Fruit fly (Drosophila melanogaster) whole organism, embryonic: ENCODE measurements around the gene unc-4.
A peak's percentile ranks its signal among the peaks of the same experiment; 100 is the strongest.

Experiments
- B-H2 ChIP-seq: fragments of 200-800 bp; sonication (Bioruptor generic); optimal IDR thresholded peaks from 2 replicates; lab custom pipeline; 2018; ENCODE audit warnings: missing biosample characterization, mild to moderate bottlenecking, missing genetic modification characterization
- Blimp-1 ChIP-seq: fragments of 200-800 bp; sonication (Bioruptor generic); optimal IDR thresholded peaks from 3 replicates; lab custom pipeline; 2018; ENCODE audit warnings: missing biosample characterization, missing genetic modification characterization, mild to moderate bottlenecking, moderate library complexity, missing genetic modification reagents
- CG12236 ChIP-seq: fragments of 200-800 bp; sonication (Bioruptor generic); optimal IDR thresholded peaks from 2 replicates; lab custom pipeline; 2016; ENCODE audit warnings: missing biosample characterization, missing genetic modification characterization
- CG13775 ChIP-seq: fragments of 200-800 bp; sonication (Bioruptor generic); optimal IDR thresholded peaks from 3 replicates; lab custom pipeline; 2017; ENCODE audit warnings: missing biosample characterization, mild to moderate bottlenecking, missing genetic modification characterization
- CG14965 ChIP-seq: fragments of 200-800 bp; sonication (Bioruptor generic); optimal IDR thresholded peaks from 2 replicates; lab custom pipeline; 2016; ENCODE audit warnings: missing biosample characterization, missing genetic modification characterization, borderline replicate concordance
- CG1603 ChIP-seq: fragments of 200-800 bp; sonication (Bioruptor generic); optimal IDR thresholded peaks from 2 replicates; lab custom pipeline; 2019; ENCODE audit warnings: missing biosample characterization, mild to moderate bottlenecking, missing genetic modification characterization, moderate library complexity
- CG1792 ChIP-seq: fragments of 200-800 bp; sonication (Bioruptor generic); optimal IDR thresholded peaks from 2 replicates; lab custom pipeline; 2016; ENCODE audit warnings: missing biosample characterization, missing genetic modification characterization
- CG2199 ChIP-seq: fragments of 200-800 bp; sonication (Bioruptor generic); IDR thresholded peaks from 3 replicates; pipeline ENCODE4 v1.3.6; 2022; ENCODE audit warnings: missing biosample characterization, missing genetic modification characterization
- CG2712 ChIP-seq: fragments of 200-800 bp; optimal IDR thresholded peaks from 3 replicates; lab custom pipeline; 2019; ENCODE audit warnings: missing biosample characterization, mild to moderate bottlenecking, missing genetic modification characterization, moderate library complexity
- CG43689 ChIP-seq: fragments of 200-800 bp; sonication (Bioruptor generic); IDR thresholded peaks from 2 replicates; pipeline ENCODE4 v1.3.6; 2022; ENCODE audit warnings: missing biosample characterization, missing genetic modification characterization
- CG4707 ChIP-seq: fragments of 200-800 bp; sonication (Bioruptor generic); optimal IDR thresholded peaks from 2 replicates; lab custom pipeline; 2018; ENCODE audit warnings: missing biosample characterization, mild to moderate bottlenecking, missing genetic modification characterization, moderate library complexity
- CG7271 ChIP-seq: fragments of 200-800 bp; sonication (Bioruptor generic); optimal IDR thresholded peaks from 2 replicates; lab custom pipeline; 2018; ENCODE audit warnings: missing biosample characterization, mild to moderate bottlenecking, missing genetic modification characterization, moderate library complexity
- CG7357 ChIP-seq: fragments of 200-800 bp; sonication (Bioruptor generic); IDR thresholded peaks from 3 replicates; pipeline ENCODE4 v1.3.6; 2022; ENCODE audit warnings: missing biosample characterization, missing genetic modification characterization
- CG8478 ChIP-seq: fragments of >200 bp; optimal IDR thresholded peaks from 2 replicates; lab custom pipeline; 2018
- CG8765 ChIP-seq: fragments of 200-800 bp; sonication (Bioruptor generic); IDR thresholded peaks from 2 replicates; pipeline ENCODE4 v1.3.6; 2022; ENCODE audit warnings: missing biosample characterization, missing genetic modification characterization
- D19A ChIP-seq: fragments of 200-800 bp; optimal IDR thresholded peaks from 3 replicates; lab custom pipeline; 2019; ENCODE audit warnings: missing biosample characterization, mild to moderate bottlenecking, missing genetic modification characterization, moderate library complexity
- Dp ChIP-seq: fragments of 200-800 bp; sonication (Bioruptor generic); optimal IDR thresholded peaks from 2 replicates; lab custom pipeline; 2018; ENCODE audit warnings: missing biosample characterization, mild to moderate bottlenecking, missing genetic modification characterization, moderate library complexity
- Ets65A ChIP-seq: fragments of 200-800 bp; sonication (Bioruptor generic); peaks from one replicate; lab custom pipeline; 2016; ENCODE audit warnings: missing biosample characterization, missing genetic modification characterization
- Gsc ChIP-seq: fragments of 200-800 bp; sonication (Bioruptor generic); IDR thresholded peaks from 2 replicates; pipeline ENCODE4 v1.3.6; 2022; ENCODE audit warnings: missing biosample characterization, missing genetic modification characterization
- HLH3B ChIP-seq: fragments of 200-800 bp; sonication (Bioruptor generic); IDR thresholded peaks from 2 replicates; pipeline ENCODE4 v1.3.6; 2022; ENCODE audit warnings: missing biosample characterization, missing genetic modification characterization
- Med ChIP-seq: fragments of 200-800 bp; sonication (Bioruptor generic); peaks from one replicate; lab custom pipeline; 2016; ENCODE audit warnings: missing biosample characterization, missing genetic modification characterization, mild to moderate bottlenecking, inconsistent platforms, moderate library complexity
- Six4 ChIP-seq: fragments of 200-800 bp; sonication (Bioruptor generic); optimal IDR thresholded peaks from 2 replicates; lab custom pipeline; 2016; ENCODE audit warnings: missing biosample characterization, missing genetic modification characterization
- Sox102F ChIP-seq: fragments of 200-800 bp; sonication (Bioruptor generic); optimal IDR thresholded peaks from 2 replicates; lab custom pipeline; 2018; ENCODE audit warnings: missing biosample characterization, mild to moderate bottlenecking, missing genetic modification characterization, moderate library complexity
- TFAM ChIP-seq: fragments of 200-800 bp; sonication (Bioruptor generic); optimal IDR thresholded peaks from 2 replicates; lab custom pipeline; 2017; ENCODE audit warnings: missing biosample characterization, missing genetic modification characterization, inconsistent platforms
- ap ChIP-seq: fragments of 200-800 bp; sonication (Bioruptor generic); IDR thresholded peaks from 2 replicates; pipeline ENCODE4 v1.3.6; 2022; ENCODE audit warnings: missing biosample characterization, missing genetic modification characterization
- ash1 ChIP-seq: fragments of 200-800 bp; sonication (Bioruptor generic); optimal IDR thresholded peaks from 2 replicates; lab custom pipeline; 2018; ENCODE audit warnings: missing biosample characterization, mild to moderate bottlenecking, missing genetic modification characterization
- ato ChIP-seq: fragments of 200-800 bp; sonication (Bioruptor generic); IDR thresholded peaks from 2 replicates; pipeline ENCODE4 v1.3.6; 2022; ENCODE audit warnings: missing biosample characterization, missing genetic modification characterization; ENCODE audit not compliant: partially characterized antibody
- bbx ChIP-seq: fragments of 200-800 bp; sonication (Bioruptor generic); IDR thresholded peaks from 2 replicates; pipeline ENCODE4 v1.3.6; 2022; ENCODE audit warnings: missing biosample characterization, missing genetic modification characterization; ENCODE audit not compliant: partially characterized antibody
- br ChIP-seq: fragments of >200 bp; optimal IDR thresholded peaks from 2 replicates; lab custom pipeline; 2017
- cg ChIP-seq: fragments of 200-800 bp; sonication (Bioruptor generic); optimal IDR thresholded peaks from 3 replicates; lab custom pipeline; 2019; ENCODE audit warnings: missing biosample characterization, mild to moderate bottlenecking, missing genetic modification characterization, moderate library complexity
- chinmo ChIP-seq: fragments of 200-800 bp; sonication (Bioruptor generic); IDR thresholded peaks from 4 replicates; pipeline ENCODE4 v1.3.6; 2022; ENCODE audit warnings: missing biosample characterization, missing genetic modification characterization; ENCODE audit not compliant: partially characterized antibody
- chm ChIP-seq: fragments of 200-800 bp; sonication (Bioruptor generic); IDR thresholded peaks from 2 replicates; pipeline ENCODE4 v1.3.6; 2022; ENCODE audit warnings: missing biosample characterization, missing genetic modification characterization
- croc ChIP-seq: fragments of 200-800 bp; sonication (Bioruptor generic); conservative IDR thresholded peaks from 3 replicates; pipeline ENCODE4 v1.3.6; 2022; ENCODE audit warnings: missing biosample characterization, missing genetic modification characterization
- crol ChIP-seq: fragments of 200-800 bp; sonication (Bioruptor generic); IDR thresholded peaks from 2 replicates; pipeline ENCODE4 v1.3.6; 2022; ENCODE audit warnings: missing biosample characterization, missing genetic modification characterization
- crp ChIP-seq, 2 experiments: fragments of 200-800 bp; sonication (Bioruptor generic); optimal IDR thresholded peaks; 2 replicates in 1 of 2; 3 replicates in 1 of 2; lab custom pipeline; 2017; ENCODE audit warnings: missing biosample characterization in 2 of 2, missing genetic modification characterization in 2 of 2, mild to moderate bottlenecking in 1 of 2, moderate library complexity in 1 of 2
- dmrt11E ChIP-seq: fragments of 200-800 bp; sonication (Bioruptor generic); optimal IDR thresholded peaks from 3 replicates; lab custom pipeline; 2018; ENCODE audit warnings: missing biosample characterization, mild to moderate bottlenecking, missing genetic modification characterization, moderate library complexity
- exex ChIP-seq: fragments of 200-800 bp; sonication (Bioruptor generic); optimal IDR thresholded peaks from 4 replicates; lab custom pipeline; 2018; ENCODE audit warnings: missing biosample characterization, mild to moderate bottlenecking, missing genetic modification characterization, moderate library complexity
- ftz-f1 ChIP-seq: fragments of 200-800 bp; sonication (Bioruptor generic); optimal IDR thresholded peaks from 2 replicates; lab custom pipeline; 2016; ENCODE audit warnings: missing biosample characterization, missing genetic modification characterization
- gcm ChIP-seq: fragments of 200-800 bp; sonication (Bioruptor generic); optimal IDR thresholded peaks from 2 replicates; lab custom pipeline; 2019; ENCODE audit warnings: missing biosample characterization, mild to moderate bottlenecking, missing genetic modification characterization, moderate library complexity
- gem ChIP-seq: fragments of 200-800 bp; sonication (Bioruptor generic); optimal IDR thresholded peaks from 2 replicates; lab custom pipeline; 2019; ENCODE audit warnings: missing biosample characterization, mild to moderate bottlenecking, missing genetic modification characterization, moderate library complexity
- lilli ChIP-seq: fragments of 200-800 bp; sonication (Bioruptor generic); optimal IDR thresholded peaks from 3 replicates; lab custom pipeline; 2016; ENCODE audit warnings: missing biosample characterization, missing genetic modification characterization
- mld ChIP-seq: fragments of 200-800 bp; sonication (Bioruptor generic); IDR thresholded peaks from 3 replicates; pipeline ENCODE4 v1.3.6; 2022; ENCODE audit warnings: missing biosample characterization, missing genetic modification characterization; ENCODE audit not compliant: partially characterized antibody
- otp ChIP-seq: fragments of 200-800 bp; sonication (Bioruptor generic); IDR thresholded peaks from 3 replicates; pipeline ENCODE4, ENCODE4 v1.3.6; 2022; ENCODE audit warnings: missing biosample characterization, missing genetic modification characterization
- pros ChIP-seq: fragments of 200-800 bp; sonication (Bioruptor generic); optimal IDR thresholded peaks from 3 replicates; lab custom pipeline; 2019; ENCODE audit warnings: missing biosample characterization, mild to moderate bottlenecking, missing genetic modification characterization, moderate library complexity
- pum ChIP-seq: fragments of 200-800 bp; sonication (Bioruptor generic); optimal IDR thresholded peaks from 2 replicates; lab custom pipeline; 2016; ENCODE audit warnings: missing biosample characterization, missing genetic modification characterization
- ro ChIP-seq: fragments of 200-800 bp; sonication (Bioruptor generic); IDR thresholded peaks from 2 replicates; pipeline ENCODE4 v1.3.6; 2022; ENCODE audit warnings: missing biosample characterization, missing genetic modification characterization
- slou ChIP-seq: fragments of 200-800 bp; sonication (Bioruptor generic); optimal IDR thresholded peaks from 3 replicates; lab custom pipeline; 2016; ENCODE audit warnings: missing biosample characterization, missing genetic modification characterization
- tx ChIP-seq: fragments of 200-800 bp; sonication (Bioruptor generic); optimal IDR thresholded peaks from 2 replicates; lab custom pipeline; 2016; ENCODE audit warnings: missing biosample characterization, missing genetic modification characterization
- zen ChIP-seq: fragments of 200-800 bp; sonication (Bioruptor generic); optimal IDR thresholded peaks from 3 replicates; lab custom pipeline; 2018; ENCODE audit warnings: missing biosample characterization, mild to moderate bottlenecking, missing genetic modification characterization, moderate library complexity
- zf30C ChIP-seq: fragments of 200-800 bp; sonication (Bioruptor generic); optimal IDR thresholded peaks from 3 replicates; lab custom pipeline; 2018; ENCODE audit warnings: missing biosample characterization, mild to moderate bottlenecking, missing genetic modification characterization

unc-4 gene

DNA sequence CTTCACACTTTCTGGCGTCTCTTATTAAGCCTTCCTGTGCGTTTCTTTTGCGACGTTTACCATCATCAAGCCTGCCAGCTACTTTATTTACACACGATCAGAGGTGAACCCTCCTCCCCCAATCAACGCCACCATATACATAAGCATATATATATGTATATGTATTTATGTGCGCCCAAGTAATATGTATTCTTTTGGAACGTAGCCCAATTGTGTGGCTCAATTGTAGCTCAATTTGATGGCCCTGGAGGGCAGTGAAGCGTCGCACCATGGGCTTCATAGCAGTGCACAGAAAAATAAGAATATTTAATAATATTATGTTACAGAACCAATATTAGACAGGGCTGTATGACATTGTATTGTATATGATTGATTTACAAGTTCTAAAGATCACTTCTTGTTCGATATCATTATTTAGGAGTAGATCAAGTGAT is 26.5 kb upstream of the unc-4 start:
- TF ChIP-seq ash1 (GFP tag; lab: Kevin White, UChicago) (no peak), ato (no peak), CG8478 (lab: Kevin White, UChicago) (no peak), crol (GFP tag; lab: Robert Waterston, UW) (peak; percentile 37), tx (no peak), CG7357 (GFP tag; lab: Robert Waterston, UW) (no peak), CG4707 (GFP tag; lab: Kevin White, UChicago) (peak; percentile 78), gcm (GFP tag; lab: Kevin White, UChicago) (no peak), pum (no peak), chm (0 out of 2 replicates have a peak, but pooled peaks have one; percentile 15), ftz-f1 (GFP tag; lab: Kevin White, UChicago) (no peak), gem (tag; lab: Kevin White, UChicago) (no peak), chinmo (0 out of 4 replicates have a peak, but pooled peaks have one; percentile 17), Ets65A (peak; percentile 46), Med (peak; percentile 68), HLH3B (GFP tag; lab: Robert Waterston, UW) (no peak), pros (GFP tag; lab: Kevin White, UChicago) (peak; percentile 77), exex (tag; lab: Kevin White, UChicago) (peak; percentile 2), CG13775 (GFP tag; lab: Kevin White, UChicago) (no peak), cg (GFP tag; lab: Kevin White, UChicago) (peak; percentile 17), CG43689 (GFP tag; lab: Robert Waterston, UW) (no peak), crp (GFP tag; optimal IDR thresholded peaks at IDR 0.05; lab: Kevin White, UChicago) (no peak), zf30C (GFP tag; lab: Kevin White, UChicago) (peak; percentile 3), CG2199 (GFP tag; lab: Robert Waterston, UW) (peak; percentile 19; the same call in 1 of the 3 replicates), otp (GFP tag; lab: Robert Waterston, UW) (0 out of 3 replicates have a peak, but pooled peaks have one; percentile 4), bbx (GFP tag; lab: Robert Waterston, UW) (no peak), Blimp-1 (GFP tag; lab: Kevin White, UChicago) (no peak), dmrt11E (peak; percentile 2), ap (GFP tag; lab: Robert Waterston, UW) (no peak)

DNA sequence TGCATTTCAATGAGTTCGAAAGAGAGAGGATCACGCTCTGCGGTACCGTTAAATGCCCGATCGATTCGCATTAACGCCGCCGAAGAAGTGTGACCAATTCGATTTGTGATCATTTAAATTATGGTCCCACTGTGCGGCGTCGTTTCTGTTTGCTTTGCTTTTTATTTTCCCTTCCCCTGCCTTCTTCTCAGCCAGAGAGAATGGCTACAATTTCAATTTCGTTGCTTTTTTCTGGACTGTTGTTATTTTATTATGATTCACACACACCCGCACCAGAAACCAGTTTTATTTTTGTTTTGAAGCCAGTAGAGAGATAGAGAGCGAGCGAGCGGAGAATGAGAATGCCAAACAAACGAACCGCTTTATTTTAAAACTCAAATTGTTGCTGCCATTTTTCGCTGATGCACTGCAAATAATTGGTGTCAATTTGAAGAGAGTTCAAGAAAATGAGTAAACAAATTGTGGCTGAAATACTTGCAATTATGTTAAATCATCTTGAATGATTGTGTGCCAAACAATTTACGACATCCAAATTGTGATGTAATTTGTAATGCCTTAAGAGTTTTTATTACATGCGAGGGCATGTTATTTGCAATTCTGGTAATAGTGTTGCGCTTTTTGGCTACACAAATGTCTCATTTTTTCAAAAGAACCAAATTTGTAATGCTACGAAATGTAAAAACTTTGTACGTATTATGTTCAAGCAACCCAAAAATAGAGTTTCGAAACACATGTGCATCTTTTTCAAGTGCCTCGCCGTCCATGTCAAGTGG is 25.6 kb upstream of the unc-4 start:
- no peak for TF ChIP-seq CG14965 (GFP tag; lab: Kevin White, UChicago)
- TF ChIP-seq CG8765: no peak
- TF ChIP-seq br (lab: Kevin White, UChicago): no peak
- peak; percentile 63 for TF ChIP-seq CG1603 (tag; lab: Kevin White, UChicago)
- TF ChIP-seq Six4 (GFP tag; lab: Kevin White, UChicago): peak; percentile 33
- no peak for TF ChIP-seq slou
- peak; percentile 23 for TF ChIP-seq D19A (tag; lab: Kevin White, UChicago)
- no peak for TF ChIP-seq zen
- TF ChIP-seq Dp (GFP tag; lab: Kevin White, UChicago): no peak
- no peak for TF ChIP-seq ro
- TF ChIP-seq lilli (GFP tag; lab: Kevin White, UChicago): peak; percentile 19
- no peak for TF ChIP-seq mld (GFP tag; lab: Robert Waterston, UW)
- TF ChIP-seq CG7271 (tag; lab: Kevin White, UChicago): no peak
- no peak for TF ChIP-seq croc
- no peak for TF ChIP-seq CG12236 (GFP tag; lab: Kevin White, UChicago)
- peak; percentile 52 for TF ChIP-seq Sox102F (GFP tag; lab: Kevin White, UChicago)
- TF ChIP-seq TFAM: no peak
- no peak for TF ChIP-seq CG1792 (GFP tag; lab: Kevin White, UChicago)
- no peak for TF ChIP-seq Gsc (GFP tag; lab: Robert Waterston, UW)
- no peak for TF ChIP-seq B-H2 (GFP tag; lab: Kevin White, UChicago)
- peak; percentile 45 for TF ChIP-seq CG2712 (tag; lab: Kevin White, UChicago)
